Worm (Caenorhabditis elegans) whole organism, early embryonic: ENCODE data around the gene ugt-18.

Source experiments
- B0310.2 ChIP-seq: sonication (generic microtip); optimal IDR thresholded peaks from 2 replicates; lab custom pipeline; 2016; ENCODE audit warnings: mild to moderate bottlenecking, missing genetic modification characterization, missing compliant biosample characterization
- F13C5.2 ChIP-seq: sonication (generic microtip); optimal IDR thresholded peaks from 2 replicates; lab custom pipeline; 2017; ENCODE audit warnings: mild to moderate bottlenecking, missing genetic modification characterization, inconsistent platforms, missing compliant biosample characterization
- aly-1 ChIP-seq: sonication (generic microtip); optimal IDR thresholded peaks from 2 replicates; lab custom pipeline; 2016; ENCODE audit warnings: missing genetic modification characterization, missing compliant biosample characterization
- ama-1 ChIP-seq: fragments of 150-350 bp; optimal IDR thresholded peaks from 2 replicates; lab custom pipeline; 2014
- ceh-13 ChIP-seq: fragments of 200-800 bp; sonication (Bioruptor generic); optimal IDR thresholded peaks from 2 replicates; lab custom pipeline; 2018; ENCODE audit warnings: mild to moderate bottlenecking, missing genetic modification characterization, missing compliant biosample characterization
- ceh-36 ChIP-seq: sonication (generic microtip); optimal IDR thresholded peaks from 2 replicates; lab custom pipeline; 2016; ENCODE audit warnings: missing genetic modification characterization, inconsistent platforms, missing compliant biosample characterization
- ets-7 ChIP-seq: sonication (generic microtip); optimal IDR thresholded peaks from 2 replicates; lab custom pipeline; 2016; ENCODE audit warnings: missing genotype, missing genetic modification characterization, missing compliant biosample characterization
- flt-1 ChIP-seq: fragments of 200-800 bp; sonication (Bioruptor generic); IDR thresholded peaks from 2 replicates; pipeline ENCODE4 v1.3.6; 2022; ENCODE audit warnings: missing genetic modification characterization, missing compliant biosample characterization
- hmbx-1 ChIP-seq: sonication (generic microtip); optimal IDR thresholded peaks from 2 replicates; lab custom pipeline; 2016; ENCODE audit warnings: mild to moderate bottlenecking, missing genetic modification characterization, missing compliant biosample characterization
- hmg-4 ChIP-seq: fragments of 200-800 bp; sonication (Bioruptor generic); optimal IDR thresholded peaks from 2 replicates; lab custom pipeline; 2018; ENCODE audit warnings: mild to moderate bottlenecking, missing genetic modification characterization, missing compliant biosample characterization
- hnd-1 ChIP-seq: sonication (generic microtip); optimal IDR thresholded peaks from 2 replicates; lab custom pipeline; 2016; ENCODE audit warnings: missing genetic modification characterization, missing compliant biosample characterization
- pes-1 ChIP-seq: fragments of 200-800 bp; sonication (Bioruptor generic); IDR thresholded peaks from 2 replicates; pipeline ENCODE4 v1.3.6; 2022; ENCODE audit warnings: missing genetic modification reagents, missing genetic modification characterization, missing compliant biosample characterization
- scrt-1 ChIP-seq: fragments of 200-800 bp; sonication (Bioruptor generic); IDR thresholded peaks from 2 replicates; pipeline ENCODE4 v1.3.6; 2022; ENCODE audit warnings: missing genetic modification characterization, missing compliant biosample characterization
- sea-1 ChIP-seq: fragments of 200-800 bp; sonication (Bioruptor generic); conservative IDR thresholded peaks from 2 replicates; pipeline ENCODE4 v1.3.6; 2022; ENCODE audit warnings: missing genetic modification characterization, missing compliant biosample characterization
- tbx-11 ChIP-seq: fragments of 200-800 bp; sonication (Bioruptor generic); IDR thresholded peaks from 2 replicates; pipeline ENCODE4 v1.3.6; 2022; ENCODE audit warnings: missing genetic modification characterization, missing compliant biosample characterization
- tbx-37 ChIP-seq: fragments of 200-800 bp; sonication (Bioruptor generic); conservative IDR thresholded peaks from 2 replicates; pipeline ENCODE4 v1.3.6; 2022; ENCODE audit warnings: missing genetic modification reagents, missing genetic modification characterization, missing compliant biosample characterization
- tra-4 ChIP-seq: sonication (generic microtip); optimal IDR thresholded peaks from 2 replicates; lab custom pipeline; 2017; ENCODE audit warnings: missing genetic modification characterization, missing compliant biosample characterization

ugt-18 gene

ce11 chrV:12819792-12820453 is at the start of gene ugt-18, which contains the start of gene ZC443.4:
Gene ugt-18 (plus strand): TSS chrV:12820260.
Gene ZC443.4 (minus strand): TSS chrV:12819886.
- TF ChIP-seq F13C5.2: no peak
- TF ChIP-seq scrt-1 (GFP tag; lab: Robert Waterston, UW): no peak
- TF ChIP-seq hmg-4: no peak

DNA sequence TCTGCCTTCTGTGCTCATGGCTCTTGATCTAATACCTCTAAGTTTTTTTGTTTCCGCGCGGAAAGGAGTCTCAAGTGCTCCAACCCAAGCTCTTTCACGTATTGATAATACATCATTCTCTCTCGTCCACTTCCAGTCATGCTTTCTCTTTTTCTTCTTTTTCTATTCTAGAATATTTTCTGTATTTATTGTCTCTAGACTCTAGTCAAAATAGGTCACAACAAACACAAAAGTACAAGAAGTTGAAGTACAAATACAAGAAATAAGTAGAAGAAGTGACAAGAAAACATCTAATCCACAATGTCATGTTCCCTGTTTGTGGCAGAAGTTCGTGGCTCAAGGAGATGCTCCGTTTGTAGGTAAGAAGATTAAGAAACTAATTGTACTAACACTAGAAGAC is 46.8 kb upstream of the ugt-18 start, which contains the start of gene ZC455.1:
Gene ZC455.1 (plus strand): TSS at position 301 of the 400 bp plus-strand sequence.
- TF ChIP-seq ama-1 (no peak), hnd-1 (no peak), tra-4 (tag; lab: Kevin White, UChicago) (no peak), flt-1 (GFP tag; lab: Robert Waterston, UW) (no peak), hmg-4 (no peak), hmbx-1 (tag; lab: Kevin White, UChicago) (no peak)

ce11 chrV:12773852-12774251 is 46.2 kb upstream of the ugt-18 start:
- TF ChIP-seq hnd-1 (no peak), tbx-37 (no peak), ceh-36 (tag; lab: Kevin White, UChicago) (no peak), pes-1 (GFP tag; lab: Robert Waterston, UW) (no peak), tra-4 (tag; lab: Kevin White, UChicago) (no peak), F13C5.2 (no peak), tbx-11 (GFP tag; lab: Robert Waterston, UW) (no peak)

ce11 chrV:12780248-12780647 is 39.8 kb upstream of the ugt-18 start:
- TF ChIP-seq pes-1 (GFP tag; lab: Robert Waterston, UW): peak; percentile 97
- no peak for TF ChIP-seq ama-1
- TF ChIP-seq F13C5.2: peak; percentile 88
- TF ChIP-seq ceh-36 (tag; lab: Kevin White, UChicago): peak; percentile 93
- TF ChIP-seq hmg-4: peak; percentile 94
- peak; percentile 90 for TF ChIP-seq aly-1 (tag; lab: Kevin White, UChicago)
- TF ChIP-seq B0310.2 (tag; lab: Kevin White, UChicago): peak; percentile 90
- TF ChIP-seq scrt-1 (GFP tag; lab: Robert Waterston, UW): peak; percentile 98
- TF ChIP-seq tra-4 (tag; lab: Kevin White, UChicago): peak; percentile 74
- TF ChIP-seq hnd-1: peak; percentile 88
- TF ChIP-seq ceh-13 (GFP tag; lab: Kevin White, UChicago): peak; percentile 85
- TF ChIP-seq ets-7 (tag; lab: Kevin White, UChicago): peak; percentile 77
- TF ChIP-seq flt-1 (GFP tag; lab: Robert Waterston, UW): peak; percentile 97
- peak; percentile 94 for TF ChIP-seq tbx-37
- TF ChIP-seq tbx-11 (GFP tag; lab: Robert Waterston, UW): peak; percentile 95
- TF ChIP-seq sea-1 (GFP tag; lab: Robert Waterston, UW): peak; percentile 98
- peak; percentile 80 for TF ChIP-seq hmbx-1 (tag; lab: Kevin White, UChicago)

DNA sequence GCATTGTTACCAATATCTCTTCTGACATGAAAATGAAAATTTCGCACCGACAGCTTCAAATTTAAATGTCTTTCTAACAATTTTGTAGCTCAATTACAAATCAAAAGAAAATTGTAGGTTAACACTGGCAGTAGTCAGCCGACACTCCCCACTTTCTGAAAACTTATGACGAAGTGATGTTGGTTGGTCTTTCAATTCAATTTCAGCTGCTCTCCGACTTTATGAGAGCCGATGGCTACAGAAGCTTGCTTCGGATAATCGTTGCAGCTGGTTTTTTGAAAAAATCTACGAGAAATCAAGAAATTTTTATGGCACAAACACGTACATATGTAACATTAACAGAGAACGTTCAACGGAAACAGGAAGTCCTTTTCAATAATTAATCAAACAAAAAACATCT is 35.2 kb upstream of the ugt-18 start, which contains the start of gene sre-20:
Gene sre-20 (minus strand): TSS at position 101 of the 400 bp plus-strand sequence.
- TF ChIP-seq hmg-4: no peak
- no peak for TF ChIP-seq tbx-37
- TF ChIP-seq hmbx-1 (tag; lab: Kevin White, UChicago): no peak
- TF ChIP-seq ets-7 (tag; lab: Kevin White, UChicago): no peak
- TF ChIP-seq ceh-13 (GFP tag; lab: Kevin White, UChicago): no peak
- TF ChIP-seq aly-1 (tag; lab: Kevin White, UChicago): no peak
- TF ChIP-seq tra-4 (tag; lab: Kevin White, UChicago): no peak
- TF ChIP-seq hnd-1: no peak
- TF ChIP-seq scrt-1 (GFP tag; lab: Robert Waterston, UW): no peak
- no peak for TF ChIP-seq tbx-11 (GFP tag; lab: Robert Waterston, UW)
- no peak for TF ChIP-seq F13C5.2

DNA sequence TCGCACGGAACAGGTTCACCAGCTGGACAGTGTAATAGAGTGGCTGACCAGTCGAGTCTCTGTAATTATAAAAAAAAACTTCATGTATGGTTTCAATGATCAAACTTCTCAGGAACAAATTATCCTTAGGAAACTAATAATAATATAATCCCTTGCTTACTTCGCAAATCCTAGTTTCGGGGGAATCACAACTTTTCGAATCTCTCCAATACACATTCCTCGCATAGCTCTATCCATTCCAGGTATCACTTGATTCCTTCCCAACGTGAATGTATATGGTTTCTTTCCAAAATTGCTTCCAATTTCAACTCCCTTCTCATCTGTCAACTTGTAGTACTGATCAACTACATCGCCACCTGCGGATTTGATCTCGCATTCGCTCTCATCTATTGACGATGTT is 33.7 kb upstream of the ugt-18 start:
- TF ChIP-seq scrt-1 (GFP tag; lab: Robert Waterston, UW) (no peak), hnd-1 (no peak), sea-1 (GFP tag; lab: Robert Waterston, UW) (no peak), ceh-13 (GFP tag; lab: Kevin White, UChicago) (no peak), ama-1 (no peak), hmbx-1 (tag; lab: Kevin White, UChicago) (no peak), tbx-11 (GFP tag; lab: Robert Waterston, UW) (no peak), pes-1 (GFP tag; lab: Robert Waterston, UW) (no peak), ceh-36 (tag; lab: Kevin White, UChicago) (no peak), flt-1 (GFP tag; lab: Robert Waterston, UW) (no peak), ets-7 (tag; lab: Kevin White, UChicago) (no peak), tbx-37 (no peak), tra-4 (tag; lab: Kevin White, UChicago) (no peak), aly-1 (tag; lab: Kevin White, UChicago) (no peak), hmg-4 (no peak)

ce11 chrV:12787026-12787425 is 33.0 kb upstream of the ugt-18 start, which contains the start of gene fkb-4:
Gene fkb-4 (minus strand): TSS chrV:12787126.
- no peak for TF ChIP-seq scrt-1 (GFP tag; lab: Robert Waterston, UW)
- no peak for TF ChIP-seq sea-1 (GFP tag; lab: Robert Waterston, UW)
- TF ChIP-seq aly-1 (tag; lab: Kevin White, UChicago): no peak
- no peak for TF ChIP-seq tbx-37
- TF ChIP-seq ceh-13 (GFP tag; lab: Kevin White, UChicago): no peak
- TF ChIP-seq hnd-1: no peak
- no peak for TF ChIP-seq hmbx-1 (tag; lab: Kevin White, UChicago)
- no peak for TF ChIP-seq tbx-11 (GFP tag; lab: Robert Waterston, UW)
- TF ChIP-seq F13C5.2: no peak
- no peak for TF ChIP-seq B0310.2 (tag; lab: Kevin White, UChicago)
- no peak for TF ChIP-seq ceh-36 (tag; lab: Kevin White, UChicago)
- TF ChIP-seq hmg-4: no peak
- no peak for TF ChIP-seq tra-4 (tag; lab: Kevin White, UChicago)
- no peak for TF ChIP-seq flt-1 (GFP tag; lab: Robert Waterston, UW)
- no peak for TF ChIP-seq ama-1
- no peak for TF ChIP-seq pes-1 (GFP tag; lab: Robert Waterston, UW)
